Fruit fly (Drosophila melanogaster): Measurements from ENCODE around the gene CG6184.
A peak's percentile ranks its signal among the peaks of the same experiment; 100 is the strongest.

Gene CG6184

DNA sequence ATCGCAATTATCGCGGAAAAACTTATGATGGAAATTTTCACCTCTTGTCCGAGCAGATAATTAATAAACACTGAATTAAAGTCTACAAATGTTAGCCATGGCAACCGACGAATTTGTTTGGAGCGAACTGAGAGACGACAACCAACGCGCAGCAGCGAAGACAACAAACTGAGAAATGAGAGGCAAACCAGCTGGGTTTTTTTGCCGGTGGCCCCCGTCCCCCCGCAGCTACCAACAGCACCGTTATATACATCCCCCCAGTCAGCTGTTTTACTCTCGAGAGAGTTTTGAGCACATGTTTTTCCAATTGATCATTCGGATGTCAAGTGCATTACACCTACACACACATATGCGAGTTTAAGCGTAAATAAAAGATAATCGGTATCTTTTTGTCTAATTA, 16.6 kb downstream of the CG6184 start (continued):
- TF ChIP-seq CG13296 (GFP tag; optimal IDR thresholded peaks at IDR 0.05) (no peak), CkIIα-i1 (GFP tag; IDR thresholded peaks at IDR 0.05) (no peak), corto (GFP tag; optimal IDR thresholded peaks at IDR 0.05) (no peak), CG1602 (GFP tag; optimal IDR thresholded peaks at IDR 0.05) (no peak), Oli (tag; optimal IDR thresholded peaks at IDR 0.05) (no peak), Opbp (GFP tag; IDR thresholded peaks at IDR 0.05; ENCODE audit: partially characterized antibody) (0 out of 3 replicates have a peak, but pooled peaks have one; percentile 21), Meics (GFP tag; optimal IDR thresholded peaks at IDR 0.05) (no peak), ci (GFP tag; IDR thresholded peaks at IDR 0.05) (no peak), D (optimal IDR thresholded peaks at IDR 0.05) (no peak), D (GFP tag; optimal IDR thresholded peaks at IDR 0.05) (no peak), CG1603 (tag; optimal IDR thresholded peaks at IDR 0.05) (no peak), Atf-2 (GFP tag; optimal IDR thresholded peaks at IDR 0.05) (no peak), CG18476 (GFP tag; optimal IDR thresholded peaks at IDR 0.05) (no peak), fd96Cb (tag; optimal IDR thresholded peaks at IDR 0.05) (no peak), z (GFP tag; IDR thresholded peaks at IDR 0.05) (no peak), cad (GFP tag; optimal IDR thresholded peaks at IDR 0.05) (no peak), gsb-n (tag; optimal IDR thresholded peaks at IDR 0.05) (no peak), chm (GFP tag; IDR thresholded peaks at IDR 0.05) (peak; percentile 25; the same call in 1 of the 2 replicates), zfh2 (GFP tag; optimal IDR thresholded peaks at IDR 0.05) (no peak), CG13287 (GFP tag; IDR thresholded peaks at IDR 0.05; ENCODE audit: partially characterized antibody) (peak; percentile 52), Tbp (GFP tag; optimal IDR thresholded peaks at IDR 0.05) (no peak), CG33557 (GFP tag; optimal IDR thresholded peaks at IDR 0.05) (no peak), Gug (GFP tag; IDR thresholded peaks at IDR 0.05) (no peak), Sry-β (GFP tag; optimal IDR thresholded peaks at IDR 0.05) (no peak), CG6254 (GFP tag; optimal IDR thresholded peaks at IDR 0.05) (no peak), Ets97D (GFP tag; optimal IDR thresholded peaks at IDR 0.05) (no peak), sd (tag; optimal IDR thresholded peaks at IDR 0.05) (no peak), tin (GFP tag; optimal IDR thresholded peaks at IDR 0.05) (no peak), CG5953 (GFP tag; IDR thresholded peaks at IDR 0.05) (no peak), CG18599 (GFP tag; optimal IDR thresholded peaks at IDR 0.05) (no peak), tap (tag; optimal IDR thresholded peaks at IDR 0.05) (peak; percentile 4), CG10147 (GFP tag; optimal IDR thresholded peaks at IDR 0.05) (no peak), CG3995 (GFP tag; optimal IDR thresholded peaks at IDR 0.05) (no peak), pzg (GFP tag; optimal IDR thresholded peaks at IDR 0.05) (no peak), CG4730 (GFP tag; IDR thresholded peaks at IDR 0.05) (no peak), cas (GFP tag; IDR thresholded peaks at IDR 0.05) (no peak), CG12744 (GFP tag; optimal IDR thresholded peaks at IDR 0.05) (no peak), CG11398 (GFP tag; optimal IDR thresholded peaks at IDR 0.05) (no peak), esg (GFP tag; conservative IDR thresholded peaks at IDR 0.05) (no peak), ab (GFP tag; optimal IDR thresholded peaks at IDR 0.05) (no peak), CG16863 (GFP tag; optimal IDR thresholded peaks at IDR 0.05) (no peak), ERR (GFP tag; optimal IDR thresholded peaks at IDR 0.05) (no peak), sob (GFP tag; IDR thresholded peaks at IDR 0.05) (no peak), bcd (GFP tag; optimal IDR thresholded peaks at IDR 0.05) (no peak), ranshi (GFP tag; IDR thresholded peaks at IDR 0.05) (no peak), CG17912 (GFP tag; optimal IDR thresholded peaks at IDR 0.05) (no peak), CG8089 (GFP tag; optimal IDR thresholded peaks at IDR 0.05) (no peak), CG4360 (GFP tag; IDR thresholded peaks at IDR 0.05) (no peak), chn (GFP tag; optimal IDR thresholded peaks at IDR 0.05) (no peak), CG1647 (GFP tag; optimal IDR thresholded peaks at IDR 0.05) (no peak), CG15479 (GFP tag; optimal IDR thresholded peaks at IDR 0.05) (no peak), mam (GFP tag; optimal IDR thresholded peaks at IDR 0.05) (no peak), az2 (GFP tag; optimal IDR thresholded peaks at IDR 0.05) (no peak)
